Fruit fly (Drosophila melanogaster): ENCODE measurements around the gene Wnt4.

Wnt4 gene

DNA sequence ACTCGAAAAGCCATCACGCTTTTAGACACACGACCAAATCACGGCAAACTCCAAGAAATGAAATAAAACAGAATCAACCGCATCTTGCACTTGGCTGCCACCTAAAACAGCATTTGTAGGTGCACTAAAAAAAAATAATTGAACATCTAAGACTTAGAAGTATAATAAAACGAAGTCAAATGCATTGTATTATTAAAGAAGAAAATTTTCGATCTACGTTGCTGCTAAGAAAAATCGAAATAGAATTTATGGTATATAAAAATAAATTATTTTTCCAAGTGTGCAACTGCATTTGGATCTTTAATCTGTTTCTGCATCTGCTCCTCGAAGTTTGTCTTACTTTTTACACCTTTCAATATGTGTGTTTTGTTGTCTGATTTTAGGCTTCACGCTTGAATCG lies 6.7 kb downstream of the Wnt4 start (continued):
- TF ChIP-seq CG1233 (GFP tag; optimal IDR thresholded peaks at IDR 0.05) (no peak), CG7963 (GFP tag; IDR thresholded peaks at IDR 0.05; ENCODE audit: partially characterized antibody) (no peak), sqz (GFP tag; optimal IDR thresholded peaks at IDR 0.05) (peak; percentile 11), gsb-n (tag; optimal IDR thresholded peaks at IDR 0.05) (peak; percentile 84), CG15269 (tag; optimal IDR thresholded peaks at IDR 0.05) (no peak), CG4820 (GFP tag; optimal IDR thresholded peaks at IDR 0.05) (peak; percentile 62), HLH54F (GFP tag; optimal IDR thresholded peaks at IDR 0.05) (no peak), C15 (GFP tag; IDR thresholded peaks at IDR 0.05) (no peak), CG18011 (GFP tag; optimal IDR thresholded peaks at IDR 0.05) (no peak), cas (GFP tag; IDR thresholded peaks at IDR 0.05) (no peak), Neu2 (GFP tag; optimal IDR thresholded peaks at IDR 0.05; ENCODE audit: borderline replicate concordance) (no peak), pho (GFP tag; optimal IDR thresholded peaks at IDR 0.05) (no peak), CG2712 (tag; optimal IDR thresholded peaks at IDR 0.05) (peak; percentile 84), Spps (tag; optimal IDR thresholded peaks at IDR 0.05) (peak; percentile 74), CG4617 (GFP tag; optimal IDR thresholded peaks at IDR 0.05; ENCODE audit: borderline replicate concordance) (no peak), CG15514 (GFP tag; optimal IDR thresholded peaks at IDR 0.05) (no peak), BEAF-32 (GFP tag; optimal IDR thresholded peaks at IDR 0.05) (no peak), pb (GFP tag; optimal IDR thresholded peaks at IDR 0.05) (no peak), CG8478 (optimal IDR thresholded peaks at IDR 0.05) (no peak), CG4360 (GFP tag; IDR thresholded peaks at IDR 0.05) (no peak), Sry-β (GFP tag; optimal IDR thresholded peaks at IDR 0.05) (no peak), org-1 (GFP tag; optimal IDR thresholded peaks at IDR 0.05) (no peak), pzg (GFP tag; optimal IDR thresholded peaks at IDR 0.05) (no peak), fd64A (GFP tag; optimal IDR thresholded peaks at IDR 0.05) (no peak), CG16779 (GFP tag; IDR thresholded peaks at IDR 0.05) (no peak), peb (GFP tag; IDR thresholded peaks at IDR 0.05) (no peak), usp (GFP tag; optimal IDR thresholded peaks at IDR 0.05) (no peak), jigr1 (GFP tag; IDR thresholded peaks at IDR 0.05) (no peak), Trl (optimal IDR thresholded peaks at IDR 0.05) (no peak), Trl (GFP tag; optimal IDR thresholded peaks at IDR 0.05) (no peak), CG12219 (GFP tag; optimal IDR thresholded peaks at IDR 0.05) (no peak), gcm (GFP tag; optimal IDR thresholded peaks at IDR 0.05) (peak; percentile 50), CG17361 (GFP tag; IDR thresholded peaks at IDR 0.05) (peak; percentile 71; the same call in 2 of the 3 replicates), MBD-R2 (GFP tag; IDR thresholded peaks at IDR 0.05) (no peak), CG30020 (tag; optimal IDR thresholded peaks at IDR 0.05) (no peak), Elba2 (GFP tag; optimal IDR thresholded peaks at IDR 0.05) (no peak), stwl (tag; optimal IDR thresholded peaks at IDR 0.05) (peak; percentile 22), CG12942 (GFP tag; optimal IDR thresholded peaks at IDR 0.05) (no peak), Taf1 (GFP tag; IDR thresholded peaks at IDR 0.05) (no peak), CG6683 (GFP tag; optimal IDR thresholded peaks at IDR 0.05) (no peak), onecut (GFP tag; IDR thresholded peaks at IDR 0.05) (peak; percentile 39), en (GFP tag; optimal IDR thresholded peaks at IDR 0.05) (no peak), CG18599 (GFP tag; optimal IDR thresholded peaks at IDR 0.05) (no peak), az2 (GFP tag; optimal IDR thresholded peaks at IDR 0.05) (peak; percentile 54), NC2α (GFP tag; optimal IDR thresholded peaks at IDR 0.05) (no peak), cwo (GFP tag; optimal IDR thresholded peaks at IDR 0.05) (no peak), slou (GFP tag; optimal IDR thresholded peaks at IDR 0.05) (no peak), Six4 (GFP tag; optimal IDR thresholded peaks at IDR 0.05) (peak; percentile 39), bcd (GFP tag; optimal IDR thresholded peaks at IDR 0.05) (peak; percentile 6), trh (GFP tag; optimal IDR thresholded peaks at IDR 0.05) (no peak), CG1602 (GFP tag; optimal IDR thresholded peaks at IDR 0.05) (peak; percentile 44), Blimp-1 (GFP tag; optimal IDR thresholded peaks at IDR 0.05) (peak; percentile 82)

Data from whole organism, embryonic.